Fruit fly (Drosophila melanogaster) whole organism, wandering third instar larva: ENCODE results near the gene Lcp65Ag1.

ENCODE experiments used
- Abd-B ChIP-seq: fragments of >200 bp; optimal IDR thresholded peaks from 2 replicates; lab custom pipeline; 2017; ENCODE audit warnings: missing biosample characterization, missing genetic modification characterization
- CG9705 ChIP-seq: fragments of 200-800 bp; sonication (Bioruptor generic); optimal IDR thresholded peaks from 2 replicates; lab custom pipeline; 2018; ENCODE audit warnings: missing biosample characterization, mild to moderate bottlenecking, missing genetic modification characterization
- CrebA ChIP-seq: fragments of 200-800 bp; sonication (Bioruptor generic); optimal IDR thresholded peaks from 2 replicates; lab custom pipeline; 2016; ENCODE audit warnings: missing biosample characterization, mild to moderate bottlenecking, missing genetic modification characterization, borderline replicate concordance
- Dfd ChIP-seq: fragments of >200 bp; optimal IDR thresholded peaks from 2 replicates; lab custom pipeline; 2017; ENCODE audit warnings: missing biosample characterization, missing genetic modification characterization
- Dif ChIP-seq: fragments of 200-275, 200-300 bp; sonication (Bioruptor generic); optimal IDR thresholded peaks from 2 replicates; lab custom pipeline; 2018; ENCODE audit warnings: missing biosample characterization, missing genetic modification characterization; ENCODE audit not compliant: partially characterized antibody
- GATAd ChIP-seq: sonication (Bioruptor generic); optimal IDR thresholded peaks from 2 replicates; lab custom pipeline; 2016; ENCODE audit warnings: missing biosample characterization, missing genetic modification characterization
- HLH106 ChIP-seq: fragments of 200-800 bp; optimal IDR thresholded peaks from 3 replicates; lab custom pipeline; 2019; ENCODE audit warnings: missing biosample characterization, mild to moderate bottlenecking, missing genetic modification characterization, moderate library complexity
- Hnf4 ChIP-seq: fragments of 200-800 bp; sonication (Bioruptor generic); optimal IDR thresholded peaks from 2 replicates; lab custom pipeline; 2016; ENCODE audit warnings: missing biosample characterization, mild to moderate bottlenecking, missing genetic modification characterization
- Hr78 ChIP-seq: fragments of >200 bp; optimal IDR thresholded peaks from 2 replicates; lab custom pipeline; 2017; ENCODE audit warnings: missing biosample characterization, missing genetic modification characterization
- Hr83 ChIP-seq: fragments of 200-300 bp; sonication (Bioruptor generic); optimal IDR thresholded peaks from 2 replicates; lab custom pipeline; 2016; ENCODE audit warnings: missing biosample characterization, mild to moderate bottlenecking, missing genetic modification characterization, moderate library complexity; ENCODE audit not compliant: poor library complexity, severe bottlenecking
- Jra ChIP-seq: sonication (Bioruptor generic); optimal IDR thresholded peaks from 2 replicates; lab custom pipeline; 2016; ENCODE audit warnings: missing biosample characterization, missing genetic modification characterization
- Mio ChIP-seq: sonication (Bioruptor generic); optimal IDR thresholded peaks from 2 replicates; lab custom pipeline; 2016; ENCODE audit warnings: missing biosample characterization, missing genetic modification characterization
- N ChIP-seq: fragments of >200 bp; optimal IDR thresholded peaks from 2 replicates; lab custom pipeline; 2018; ENCODE audit warnings: missing biosample characterization, missing external identifiers, missing genetic modification characterization
- OdsH ChIP-seq: fragments of 200-800 bp; sonication (Bioruptor generic); optimal IDR thresholded peaks from 2 replicates; lab custom pipeline; 2016; ENCODE audit warnings: missing biosample characterization, mild to moderate bottlenecking, missing genetic modification characterization
- Rel ChIP-seq, 2 experiments: fragments of 200-800 bp; sonication (Bioruptor generic) in 1 of 2; optimal IDR thresholded peaks; 2 replicates in 1 of 2; 3 replicates in 1 of 2; lab custom pipeline; 2016 to 2019; ENCODE audit warnings: mild to moderate bottlenecking in 2 of 2, missing biosample characterization in 2 of 2, missing genetic modification characterization in 2 of 2, moderate library complexity in 1 of 2
- Sp1 ChIP-seq: fragments of 200-800 bp; sonication (Bioruptor generic); optimal IDR thresholded peaks from 3 replicates; lab custom pipeline; 2019; ENCODE audit warnings: missing biosample characterization, mild to moderate bottlenecking, missing genetic modification characterization, moderate library complexity
- brk ChIP-seq: fragments of 200-800 bp; sonication (Bioruptor generic); optimal IDR thresholded peaks from 2 replicates; lab custom pipeline; 2016; ENCODE audit warnings: missing biosample characterization, mild to moderate bottlenecking, missing genetic modification characterization
- dl ChIP-seq, 2 experiments: fragments of 175-275, 200-275 bp in 1 of 2; fragments of 200-275 bp in 1 of 2; sonication (Bioruptor generic); optimal IDR thresholded peaks; lab custom pipeline; 2018; ENCODE audit warnings: mild to moderate bottlenecking in 2 of 2, missing biosample characterization in 2 of 2, missing genetic modification characterization in 2 of 2, moderate library complexity in 2 of 2; ENCODE audit not compliant: partially characterized antibody in 2 of 2, insufficient read depth in 1 of 2
- dmrt93B ChIP-seq: fragments of 200-800 bp; sonication (Bioruptor generic); optimal IDR thresholded peaks from 2 replicates; lab custom pipeline; 2018; ENCODE audit warnings: missing biosample characterization, mild to moderate bottlenecking, missing genetic modification characterization
- ey ChIP-seq: fragments of 200-800 bp; sonication (Bioruptor generic); optimal IDR thresholded peaks from 2 replicates; lab custom pipeline; 2016; ENCODE audit warnings: missing biosample characterization, missing genetic modification characterization
- foxo ChIP-seq, 2 experiments: fragments of 200-800 bp; sonication (Bioruptor generic); optimal IDR thresholded peaks; 2 replicates in 1 of 2; 3 replicates in 1 of 2; lab custom pipeline; 2016 to 2017; ENCODE audit warnings: missing biosample characterization in 2 of 2, missing genetic modification characterization in 2 of 2
- fru ChIP-seq: fragments of 200-800 bp; sonication (Bioruptor generic); optimal IDR thresholded peaks from 3 replicates; lab custom pipeline; 2016; ENCODE audit warnings: missing biosample characterization, mild to moderate bottlenecking, missing genetic modification characterization
- h ChIP-seq: fragments of 200-800 bp; sonication (Bioruptor generic); optimal IDR thresholded peaks from 3 replicates; lab custom pipeline; 2016; ENCODE audit warnings: missing biosample characterization, mild to moderate bottlenecking, missing genetic modification characterization
- jim ChIP-seq: fragments of 175-275, 200-325 bp; sonication (Bioruptor generic); optimal IDR thresholded peaks from 2 replicates; lab custom pipeline; 2016; ENCODE audit warnings: missing biosample characterization, mild to moderate bottlenecking, missing genetic modification characterization
- pan ChIP-seq: fragments of >200 bp; optimal IDR thresholded peaks from 2 replicates; lab custom pipeline; 2017
- sage ChIP-seq: fragments of 200-800 bp; sonication (Bioruptor generic); optimal IDR thresholded peaks from 2 replicates; lab custom pipeline; 2016; ENCODE audit warnings: missing biosample characterization, mild to moderate bottlenecking, missing genetic modification characterization
- sv ChIP-seq: fragments of 200-800 bp; sonication (Bioruptor generic); optimal IDR thresholded peaks from 3 replicates; lab custom pipeline; 2016; ENCODE audit warnings: missing biosample characterization, missing genetic modification characterization
- tai ChIP-seq: sonication (Bioruptor generic); optimal IDR thresholded peaks from 2 replicates; lab custom pipeline; 2016; ENCODE audit warnings: missing biosample characterization, missing genetic modification characterization
- usp ChIP-seq: fragments of >200 bp; optimal IDR thresholded peaks from 2 replicates; lab custom pipeline; 2017; ENCODE audit warnings: missing biosample characterization, missing genetic modification characterization
- woc ChIP-seq: sonication (Bioruptor generic); optimal IDR thresholded peaks from 2 replicates; lab custom pipeline; 2016; ENCODE audit warnings: missing biosample characterization, mild to moderate bottlenecking, missing genetic modification characterization

Lcp65Ag1 gene

DNA sequence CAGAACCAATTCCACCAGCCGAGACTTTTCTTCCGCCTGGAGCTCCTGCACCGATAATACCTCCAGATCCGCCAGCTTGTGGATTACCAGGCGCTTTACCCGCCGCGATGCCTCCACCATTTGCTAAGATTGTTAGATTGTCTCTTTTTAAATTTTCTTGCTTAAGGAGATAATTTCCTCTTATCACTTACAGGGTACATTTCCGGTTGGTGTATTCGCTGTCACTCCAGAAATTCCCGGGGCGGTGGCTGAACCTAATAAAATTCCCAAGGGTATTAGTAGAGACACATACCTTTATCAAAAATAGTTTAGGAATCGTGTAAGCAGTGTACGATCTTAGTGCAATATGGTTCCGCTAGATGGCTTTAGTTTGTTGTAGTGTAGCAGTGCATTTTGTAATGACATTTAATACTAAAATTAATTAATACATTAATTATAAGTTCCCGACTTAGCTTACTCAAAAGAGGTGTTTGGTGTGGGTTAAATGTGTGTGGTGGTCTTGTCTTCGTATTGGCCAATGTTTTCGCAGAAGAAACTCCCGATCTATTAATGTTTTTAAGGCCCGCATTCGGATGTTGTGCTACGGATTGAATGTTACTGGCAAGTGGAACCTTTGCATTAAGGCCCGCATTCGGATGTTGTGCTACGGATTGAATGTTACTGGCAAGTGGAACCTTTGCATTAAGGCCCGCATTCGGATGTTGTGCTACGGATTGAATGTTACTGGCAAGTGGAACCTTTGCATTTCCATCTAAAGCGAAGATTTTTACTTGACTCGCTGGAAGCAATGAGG lies 10.3 kb downstream of the Lcp65Ag1 start (continued):
- TF ChIP-seq woc (no peak), OdsH (GFP tag; lab: Kevin White, UChicago) (no peak), brk (GFP tag; lab: Kevin White, UChicago) (no peak), HLH106 (tag; lab: Kevin White, UChicago) (peak; percentile 50), pan (lab: Kevin White, UChicago) (no peak), GATAd (GFP tag; lab: Kevin White, UChicago) (no peak), Sp1 (no peak)

DNA sequence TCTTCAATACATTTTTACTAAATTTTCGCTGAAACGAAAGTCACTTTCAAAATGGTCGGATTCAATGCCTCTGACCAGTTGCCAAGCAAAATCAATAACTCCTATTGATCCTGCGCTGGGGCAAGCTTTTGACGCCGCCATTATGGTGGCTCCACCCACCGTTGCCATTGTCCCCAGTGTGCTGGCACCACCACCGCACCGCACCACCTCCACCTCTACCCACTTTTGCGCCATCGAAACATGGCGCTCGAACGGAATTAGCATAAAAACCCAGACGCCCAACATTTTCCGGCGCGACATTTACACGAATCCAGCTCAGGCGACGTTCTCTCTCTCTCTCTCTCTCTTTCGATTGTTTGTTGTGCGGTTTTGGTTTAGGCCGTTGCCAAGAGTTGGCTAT lies 18.2 kb downstream of the Lcp65Ag1 start:
- no peak for TF ChIP-seq jim
- no peak for TF ChIP-seq N (GFP tag; lab: Kevin White, UChicago)
- TF ChIP-seq Sp1, result no peak
- TF ChIP-seq OdsH (GFP tag; lab: Kevin White, UChicago), result no peak
- TF ChIP-seq h (GFP tag; lab: Kevin White, UChicago), result no peak
- no peak for TF ChIP-seq Jra (GFP tag; lab: Kevin White, UChicago)
- TF ChIP-seq dl (GFP tag; optimal IDR thresholded peaks at IDR 0.05; lab: Kevin White, UChicago; ENCODE audit: insufficient read depth in 1 of 2, partially characterized antibody in 2 of 2), result no peak
- TF ChIP-seq brk (GFP tag; lab: Kevin White, UChicago), result no peak
- no peak for TF ChIP-seq Dfd (GFP tag; lab: Kevin White, UChicago)
- TF ChIP-seq fru, result no peak
- TF ChIP-seq Hr78, result no peak
- no peak for TF ChIP-seq Abd-B (GFP tag; lab: Kevin White, UChicago)
- no peak for TF ChIP-seq GATAd (GFP tag; lab: Kevin White, UChicago)
- TF ChIP-seq CrebA, result no peak
- no peak for TF ChIP-seq sage (GFP tag; lab: Kevin White, UChicago)
- TF ChIP-seq Dif, result no peak
- TF ChIP-seq, all 38 proteins: peak for 0

DNA sequence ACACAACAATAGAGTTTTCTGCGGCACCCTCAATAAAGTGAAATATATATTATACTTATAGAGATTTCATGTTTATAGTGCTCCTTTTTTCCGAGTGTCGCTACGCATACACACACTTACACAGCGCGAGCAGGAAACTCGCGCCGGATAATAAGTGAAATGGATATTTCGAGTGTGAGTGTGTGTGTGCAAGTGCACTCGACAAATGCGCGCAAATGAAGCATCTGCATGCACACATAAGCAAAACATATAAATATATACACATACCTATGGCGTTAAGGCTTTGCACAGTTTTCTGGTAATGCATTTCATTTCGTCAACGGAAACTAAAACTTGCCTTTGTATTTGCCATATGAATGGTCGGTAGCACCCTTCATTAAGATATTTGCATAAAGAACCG lies 19.6 kb downstream of the Lcp65Ag1 start:
- TF ChIP-seq HLH106 (tag; lab: Kevin White, UChicago) (no peak), GATAd (GFP tag; lab: Kevin White, UChicago) (no peak), usp (GFP tag; lab: Kevin White, UChicago) (no peak), dmrt93B (GFP tag; lab: Kevin White, UChicago) (no peak), foxo (GFP tag; optimal IDR thresholded peaks at IDR 0.05; lab: Kevin White, UChicago) (no peak), Abd-B (GFP tag; lab: Kevin White, UChicago) (no peak), Hnf4 (no peak), Sp1 (no peak), Jra (GFP tag; lab: Kevin White, UChicago) (no peak), pan (lab: Kevin White, UChicago) (no peak)

DNA sequence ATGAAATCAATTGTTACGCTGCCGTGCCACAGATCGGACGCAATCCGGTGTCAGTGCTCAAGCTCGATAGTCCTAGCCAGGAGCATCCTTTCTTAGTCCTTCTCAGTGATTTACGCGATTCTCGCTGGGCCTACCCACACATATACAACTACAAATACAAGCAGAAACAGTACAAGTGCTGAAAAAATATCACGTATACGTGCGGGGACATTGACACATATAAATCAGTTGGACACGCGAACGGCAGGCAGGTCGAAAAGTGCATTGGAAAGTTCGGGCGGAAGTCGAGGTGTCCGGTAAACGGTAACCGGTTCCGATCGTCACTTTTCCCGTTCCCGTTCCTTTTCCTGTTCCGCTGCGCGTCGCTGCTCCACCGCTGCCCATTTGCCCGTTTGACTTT lies 23.6 kb downstream of the Lcp65Ag1 start:
- TF ChIP-seq Hnf4 (no peak), Mio (GFP tag; lab: Kevin White, UChicago) (no peak), ey (GFP tag; lab: Kevin White, UChicago) (no peak), Hr78 (no peak), brk (GFP tag; lab: Kevin White, UChicago) (no peak), tai (GFP tag; lab: Kevin White, UChicago) (no peak), Rel (GFP tag; optimal IDR thresholded peaks at IDR 0.05; lab: Kevin White, UChicago) (no peak), Rel (tag; optimal IDR thresholded peaks at IDR 0.05; lab: Kevin White, UChicago) (no peak), OdsH (GFP tag; lab: Kevin White, UChicago) (no peak), woc (no peak), Sp1 (no peak), Hr83 (GFP tag; lab: Kevin White, UChicago) (no peak), CG9705 (GFP tag; lab: Kevin White, UChicago) (no peak), foxo (GFP tag; optimal IDR thresholded peaks at IDR 0.05; lab: Kevin White, UChicago) (no peak), GATAd (GFP tag; lab: Kevin White, UChicago) (no peak), Jra (GFP tag; lab: Kevin White, UChicago) (no peak), sage (GFP tag; lab: Kevin White, UChicago) (no peak), sv (GFP tag; lab: Kevin White, UChicago) (no peak), jim (no peak), pan (lab: Kevin White, UChicago) (no peak)
